Worm (Caenorhabditis elegans) whole organism, L2 larva: ENCODE data around the gene zag-1.

Experiments used
- C34F6.9 ChIP-seq: fragments of 150-350 bp; optimal IDR thresholded peaks from 2 replicates; lab custom pipeline; 2014; ENCODE audit warnings: missing biosample characterization, missing genetic modification characterization
- F13H6.1 ChIP-seq: sonication (generic microtip); optimal IDR thresholded peaks from 2 replicates; lab custom pipeline; 2016; ENCODE audit warnings: missing genetic modification characterization, missing compliant biosample characterization
- Y55F3AM.14 ChIP-seq: fragments of 200-800 bp; sonication (Bioruptor generic); optimal IDR thresholded peaks from 2 replicates; lab custom pipeline; 2018; ENCODE audit warnings: mild to moderate bottlenecking, missing genetic modification characterization, missing compliant biosample characterization
- ZK546.5 ChIP-seq: sonication (generic microtip); optimal IDR thresholded peaks from 2 replicates; lab custom pipeline; 2017; ENCODE audit warnings: missing biosample characterization, missing genetic modification characterization
- alr-1 ChIP-seq: fragments of 150-350 bp; optimal IDR thresholded peaks from 2 replicates; lab custom pipeline; 2014; ENCODE audit warnings: missing biosample characterization, missing genetic modification characterization
- aly-2 ChIP-seq: fragments of 150-350 bp; optimal IDR thresholded peaks from 2 replicates; lab custom pipeline; 2014; ENCODE audit warnings: missing biosample characterization, missing genetic modification characterization
- ama-1 ChIP-seq: fragments of 150-350 bp; optimal IDR thresholded peaks from 2 replicates; lab custom pipeline; 2018; ENCODE audit warnings: inconsistent platforms
- crh-2 ChIP-seq: sonication (generic microtip); optimal IDR thresholded peaks from 2 replicates; lab custom pipeline; 2017; ENCODE audit warnings: missing biosample characterization, missing genetic modification characterization
- egl-27 ChIP-seq: sonication (generic microtip); optimal IDR thresholded peaks from 3 replicates; lab custom pipeline; 2017; ENCODE audit warnings: missing biosample characterization, missing genetic modification reagents, missing genetic modification characterization
- elt-3 ChIP-seq: sonication (generic microtip); optimal IDR thresholded peaks from 2 replicates; lab custom pipeline; 2017; ENCODE audit warnings: missing biosample characterization, missing genetic modification characterization
- fos-1 ChIP-seq: fragments of 150-350 bp; optimal IDR thresholded peaks from 2 replicates; lab custom pipeline; 2014; ENCODE audit warnings: missing biosample characterization, missing genetic modification characterization
- gmeb-1 ChIP-seq: fragments of 150-350 bp; optimal IDR thresholded peaks from 2 replicates; lab custom pipeline; 2014; ENCODE audit warnings: missing biosample characterization, missing genetic modification characterization
- lsy-2 ChIP-seq, 2 experiments: fragments of 150-350 bp in 1 of 2; sonication (generic microtip) in 1 of 2; optimal IDR thresholded peaks; 2 replicates each; lab custom pipeline; 2014 to 2017; ENCODE audit warnings: missing biosample characterization in 2 of 2, missing genetic modification characterization in 2 of 2
- mab-5 ChIP-seq: fragments of 150-350 bp; optimal IDR thresholded peaks from 2 replicates; lab custom pipeline; 2014; ENCODE audit warnings: missing biosample characterization, missing genetic modification characterization
- mbf-1 ChIP-seq: sonication (generic microtip); optimal IDR thresholded peaks from 2 replicates; lab custom pipeline; 2017; ENCODE audit warnings: missing biosample characterization, missing genetic modification characterization
- mdl-1 ChIP-seq, 2 experiments: fragments of 150-350 bp in 1 of 2; sonication (generic microtip) in 1 of 2; optimal IDR thresholded peaks; 2 replicates each; lab custom pipeline; 2017; ENCODE audit warnings: missing biosample characterization in 2 of 2, missing genetic modification characterization in 2 of 2
- nhr-10 ChIP-seq: sonication (generic microtip); optimal IDR thresholded peaks from 2 replicates; lab custom pipeline; 2017; ENCODE audit warnings: missing biosample characterization, missing genetic modification characterization
- nhr-11 ChIP-seq: fragments of 150-350 bp; optimal IDR thresholded peaks from 2 replicates; lab custom pipeline; 2014; ENCODE audit warnings: missing biosample characterization, missing genetic modification characterization
- nhr-12 ChIP-seq: fragments of 150-350 bp; optimal IDR thresholded peaks from 2 replicates; lab custom pipeline; 2014; ENCODE audit warnings: missing biosample characterization, missing genetic modification characterization
- nhr-129 ChIP-seq: fragments of 150-350 bp; optimal IDR thresholded peaks from 2 replicates; lab custom pipeline; 2014; ENCODE audit warnings: missing biosample characterization, missing genetic modification characterization
- nhr-21 ChIP-seq: fragments of 150-350 bp; optimal IDR thresholded peaks from 2 replicates; lab custom pipeline; 2014; ENCODE audit warnings: missing biosample characterization, missing genetic modification characterization
- nhr-237 ChIP-seq: fragments of 150-350 bp; optimal IDR thresholded peaks from 2 replicates; lab custom pipeline; 2014; ENCODE audit warnings: missing biosample characterization, missing genetic modification characterization
- nhr-25 ChIP-seq: fragments of 150-350 bp; sonication (generic microtip); optimal IDR thresholded peaks from 3 replicates; lab custom pipeline; 2014; ENCODE audit warnings: missing biosample characterization, missing genetic modification characterization
- nhr-6 ChIP-seq: fragments of 150-350 bp; optimal IDR thresholded peaks from 2 replicates; lab custom pipeline; 2014; ENCODE audit warnings: missing biosample characterization, missing genetic modification characterization
- sem-4 ChIP-seq: fragments of 150-350 bp; optimal IDR thresholded peaks from 2 replicates; lab custom pipeline; 2014; ENCODE audit warnings: missing biosample characterization, missing genetic modification reagents, missing genetic modification characterization
- skn-1 ChIP-seq: sonication (generic microtip); optimal IDR thresholded peaks from 2 replicates; lab custom pipeline; 2017; ENCODE audit warnings: missing biosample characterization, missing genetic modification characterization
- sma-3 ChIP-seq: sonication (generic microtip); optimal IDR thresholded peaks from 2 replicates; lab custom pipeline; 2016; ENCODE audit warnings: missing genetic modification reagents, missing genetic modification characterization, missing compliant biosample characterization
- sma-9 ChIP-seq, 2 experiments: fragments of 150-350 bp in 1 of 2; sonication (generic microtip) in 1 of 2; optimal IDR thresholded peaks; 2 replicates each; lab custom pipeline; 2014 to 2016; ENCODE audit warnings: missing genetic modification characterization in 2 of 2, mild to moderate bottlenecking in 1 of 2, missing biosample characterization in 1 of 2, missing compliant biosample characterization in 1 of 2, missing genetic modification reagents in 1 of 2, moderate library complexity in 1 of 2
- snpc-4 ChIP-seq: fragments of 150-350 bp; optimal IDR thresholded peaks from 2 replicates; lab custom pipeline; 2014; ENCODE audit warnings: missing biosample characterization, missing genetic modification characterization
- unc-55 ChIP-seq: fragments of 150-350 bp; sonication (generic microtip); optimal IDR thresholded peaks from 3 replicates; lab custom pipeline; 2014; ENCODE audit warnings: missing biosample characterization, missing genetic modification reagents, missing genetic modification characterization
- unc-62 ChIP-seq: fragments of 150-350 bp; optimal IDR thresholded peaks from 2 replicates; lab custom pipeline; 2014; ENCODE audit warnings: missing biosample characterization, missing genetic modification reagents, missing genetic modification characterization
- ztf-1 ChIP-seq: fragments of 200-800 bp; sonication (Bioruptor generic); conservative IDR thresholded peaks from 2 replicates; pipeline ENCODE4 v1.3.6; 2022; ENCODE audit warnings: missing genetic modification characterization, missing compliant biosample characterization
- ztf-11 ChIP-seq: sonication (generic microtip); optimal IDR thresholded peaks from 2 replicates; lab custom pipeline; 2017; ENCODE audit warnings: missing biosample characterization, missing genetic modification characterization
- ztf-4 ChIP-seq: fragments of 150-350 bp; optimal IDR thresholded peaks from 2 replicates; lab custom pipeline; 2014; ENCODE audit warnings: missing biosample characterization, missing genetic modification characterization

The zag-1 gene

ce11 chrIV:3874417-3874816 lies 18.8 kb downstream of the zag-1 start:
- TF ChIP-seq lsy-2 (tag; optimal IDR thresholded peaks at IDR 0.05; lab: Kevin White, UChicago) (peak in 1 of 2 experiments; percentile 51), C34F6.9 (tag; lab: Kevin White, UChicago) (peak; percentile 41), crh-2 (tag; lab: Kevin White, UChicago) (peak; percentile 40), nhr-25 (peak; percentile 19), mdl-1 (tag; optimal IDR thresholded peaks at IDR 0.05; lab: Kevin White, UChicago) (no peak), nhr-129 (peak; percentile 45), sma-9 (GFP tag; optimal IDR thresholded peaks at IDR 0.05; lab: Kevin White, UChicago) (peak; percentile 26), sma-9 (tag; optimal IDR thresholded peaks at IDR 0.05; lab: Kevin White, UChicago) (no peak), snpc-4 (tag; lab: Kevin White, UChicago) (no peak), unc-55 (peak; percentile 28), ama-1 (lab: Kevin White, UChicago) (peak; percentile 95), nhr-11 (tag; lab: Kevin White, UChicago) (no peak), nhr-12 (tag; lab: Kevin White, UChicago) (no peak), ztf-1 (GFP tag; lab: Robert Waterston, UW) (no peak), egl-27 (tag; lab: Kevin White, UChicago) (no peak), nhr-10 (tag; lab: Kevin White, UChicago) (peak; percentile 30), nhr-237 (no peak), F13H6.1 (tag; lab: Kevin White, UChicago) (peak; percentile 10), mbf-1 (tag; lab: Kevin White, UChicago) (no peak), skn-1 (tag; lab: Kevin White, UChicago) (no peak), fos-1 (tag; lab: Kevin White, UChicago) (peak; percentile 65), nhr-6 (tag; lab: Kevin White, UChicago) (no peak)

ce11 chrIV:3875260-3875659 lies 19.6 kb downstream of the zag-1 start:
- TF ChIP-seq C34F6.9 (tag; lab: Kevin White, UChicago) (peak; percentile 59), ama-1 (lab: Kevin White, UChicago) (no peak), sma-3 (GFP tag; lab: Kevin White, UChicago) (peak; percentile 42), nhr-25 (no peak), alr-1 (tag; lab: Kevin White, UChicago) (no peak), sem-4 (tag; lab: Kevin White, UChicago) (peak; percentile 45), Y55F3AM.14 (GFP tag; lab: Kevin White, UChicago) (peak; percentile 41), egl-27 (tag; lab: Kevin White, UChicago) (peak; percentile 21), nhr-129 (peak; percentile 47), F13H6.1 (tag; lab: Kevin White, UChicago) (peak; percentile 33), lsy-2 (tag; optimal IDR thresholded peaks at IDR 0.05; lab: Kevin White, UChicago) (no peak), aly-2 (tag; lab: Kevin White, UChicago) (no peak), fos-1 (tag; lab: Kevin White, UChicago) (peak; percentile 82), unc-55 (peak; percentile 75), mab-5 (peak; percentile 85), unc-62 (GFP tag; lab: Kevin White, UChicago) (no peak), skn-1 (tag; lab: Kevin White, UChicago) (no peak), crh-2 (tag; lab: Kevin White, UChicago) (peak; percentile 31), sma-9 (GFP tag; optimal IDR thresholded peaks at IDR 0.05; lab: Kevin White, UChicago) (peak; percentile 73), sma-9 (tag; optimal IDR thresholded peaks at IDR 0.05; lab: Kevin White, UChicago) (no peak)

- TF ChIP-seq nhr-10 (tag; lab: Kevin White, UChicago) (no peak), nhr-21 (tag; lab: Kevin White, UChicago) (no peak), ztf-4 (no peak)
Measured at ce11 chrIV:3876955-3877354, 21.3 kb downstream of the zag-1 start.

- TF ChIP-seq snpc-4 (tag; lab: Kevin White, UChicago) (no peak), fos-1 (tag; lab: Kevin White, UChicago) (peak; percentile 27)
Measured at ce11 chrIV:3878283-3878938, 22.8 kb downstream of the zag-1 start, which contains the start of gene F37C4.6. F37C4.6 (minus strand) TSS chrIV:3878333.

ce11 chrIV:3881119-3881518 lies 25.5 kb downstream of the zag-1 start, which contains the start of the genes F37C4.8 and oac-23:
F37C4.8 (minus strand) TSS chrIV:3881219.
oac-23 (plus strand) TSS chrIV:3881441.
- no peak for TF ChIP-seq sem-4 (tag; lab: Kevin White, UChicago)
- no peak for TF ChIP-seq ZK546.5 (tag; lab: Kevin White, UChicago)
- no peak for TF ChIP-seq nhr-25
- TF ChIP-seq nhr-12 (tag; lab: Kevin White, UChicago), result no peak
- no peak for TF ChIP-seq gmeb-1 (tag; lab: Kevin White, UChicago)
- TF ChIP-seq sma-9 (GFP tag; optimal IDR thresholded peaks at IDR 0.05; lab: Kevin White, UChicago), result no peak
- no peak for TF ChIP-seq sma-9 (tag; optimal IDR thresholded peaks at IDR 0.05; lab: Kevin White, UChicago)
- TF ChIP-seq Y55F3AM.14 (GFP tag; lab: Kevin White, UChicago), result no peak
- TF ChIP-seq elt-3 (tag; lab: Kevin White, UChicago), result no peak
- no peak for TF ChIP-seq mab-5
- no peak for TF ChIP-seq lsy-2 (tag; optimal IDR thresholded peaks at IDR 0.05; lab: Kevin White, UChicago)
- TF ChIP-seq ztf-11 (tag; lab: Kevin White, UChicago), result no peak
- TF ChIP-seq aly-2 (tag; lab: Kevin White, UChicago), result no peak
